Worm (Caenorhabditis elegans): ENCODE measurements around the gene F21D12.2.

DNA sequence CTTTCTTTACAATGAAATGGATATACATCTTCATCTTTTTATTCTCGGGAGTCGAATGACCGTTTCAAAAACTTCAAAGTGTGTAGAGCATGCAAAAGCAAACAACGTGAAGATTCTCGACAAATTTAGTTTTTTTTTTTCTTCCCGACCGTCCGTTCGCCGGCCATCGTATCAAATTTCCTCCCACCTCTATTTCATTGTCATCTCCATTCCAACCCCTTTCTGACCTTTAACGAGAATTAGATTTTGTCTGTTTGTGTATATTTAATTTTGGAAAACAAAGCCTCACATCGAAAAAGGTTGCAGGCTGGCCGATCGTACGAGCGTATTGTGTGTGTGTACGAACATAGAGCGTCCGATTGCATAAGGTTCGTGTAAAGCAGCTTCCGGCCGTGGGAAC lies 18.5 kb upstream of the F21D12.2 start, which contains the start of gene C30G12.1:
- TF ChIP-seq unc-62 (GFP tag; optimal IDR thresholded peaks at IDR 0.05 in 1 of 2), result no peak
- no peak for TF ChIP-seq unc-62 (tag; optimal IDR thresholded peaks at IDR 0.05)
- no peak for TF ChIP-seq tra-1 (GFP tag; IDR thresholded peaks at IDR 0.05)
- no peak for TF ChIP-seq Y48G9A.11 (GFP tag; IDR thresholded peaks at IDR 0.05)
- no peak for TF ChIP-seq ces-1 (GFP tag; optimal IDR thresholded peaks at IDR 0.05)
- TF ChIP-seq mdt-29 (GFP tag; IDR thresholded peaks at IDR 0.05), result no peak
- TF ChIP-seq ceh-82 (tag; optimal IDR thresholded peaks at IDR 0.05), result no peak
- TF ChIP-seq lin-39 (tag; optimal IDR thresholded peaks at IDR 0.05), result no peak
- TF ChIP-seq egl-27 (tag; optimal IDR thresholded peaks at IDR 0.05), result no peak
- TF ChIP-seq ctbp-1 (GFP tag; IDR thresholded peaks at IDR 0.05), result no peak
- no peak for TF ChIP-seq set-16 (GFP tag; IDR thresholded peaks at IDR 0.05)
- no peak for TF ChIP-seq nhr-102 (tag; optimal IDR thresholded peaks at IDR 0.05)
- no peak for TF ChIP-seq nhr-77 (tag; optimal IDR thresholded peaks at IDR 0.05)
- TF ChIP-seq nhr-237 (tag; optimal IDR thresholded peaks at IDR 0.05), result no peak
- no peak for TF ChIP-seq fos-1 (tag; optimal IDR thresholded peaks at IDR 0.05)
